Fruit fly (Drosophila melanogaster) S2 (cell line): ENCODE measurements around the gene CG10252.
A peak's percentile ranks its signal among the peaks of the same experiment; 100 is the strongest.

Experiments used
- CG8478 ChIP-seq: fragments of >200 bp; optimal IDR thresholded peaks from 2 replicates; lab custom pipeline; 2018
- CTCF ChIP-seq, 2 experiments: fragments of >200 bp; optimal IDR thresholded peaks; 2 replicates each; lab custom pipeline; 2018

Gene CG10252

DNA sequence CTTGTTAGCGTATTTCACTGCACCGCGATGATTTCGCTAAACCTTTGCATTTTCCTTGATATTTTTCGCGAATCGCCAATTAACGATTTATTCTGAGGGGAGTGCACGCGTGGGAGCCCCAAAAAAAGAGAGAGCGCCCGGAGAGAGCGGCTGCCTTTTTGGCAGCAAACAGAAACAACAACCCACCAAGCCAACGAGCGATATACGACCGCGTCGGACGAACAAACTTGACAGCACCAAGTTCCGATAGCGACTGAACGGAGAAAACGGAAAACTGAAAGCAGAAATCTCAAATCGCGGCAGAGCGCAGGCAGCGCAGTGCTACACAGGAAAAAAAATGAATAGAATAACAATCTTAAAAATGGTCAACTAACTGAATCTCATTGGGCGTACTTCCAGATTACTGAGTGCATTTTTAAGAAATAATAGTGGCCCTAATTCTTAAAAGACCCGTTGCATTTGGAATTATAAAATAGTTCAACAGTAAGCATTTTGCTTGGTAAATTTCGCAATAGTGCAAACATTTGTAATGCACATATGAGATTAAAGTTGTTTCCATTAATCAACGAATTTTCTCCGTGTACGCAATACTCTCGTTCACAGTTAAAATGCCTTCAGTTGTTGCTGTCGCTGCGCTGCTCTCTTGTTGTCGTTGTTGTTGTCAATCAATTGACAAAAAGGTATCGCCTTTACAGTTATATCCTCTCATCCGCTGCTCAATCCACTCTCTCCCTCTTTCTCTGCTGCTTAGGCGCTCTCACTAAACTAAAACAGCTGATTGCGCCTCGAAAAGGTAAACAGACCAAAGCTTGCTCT lies 26.4 kb downstream of the CG10252 start, which contains the start of gene CG31145:
Gene CG31145, minus strand, starts transcription at position 259 of the 816 bp plus-strand sequence.
- no peak for TF ChIP-seq CG8478
- TF ChIP-seq CTCF (optimal IDR thresholded peaks at IDR 0.05; lab: Kevin White, UChicago), result no peak

DNA sequence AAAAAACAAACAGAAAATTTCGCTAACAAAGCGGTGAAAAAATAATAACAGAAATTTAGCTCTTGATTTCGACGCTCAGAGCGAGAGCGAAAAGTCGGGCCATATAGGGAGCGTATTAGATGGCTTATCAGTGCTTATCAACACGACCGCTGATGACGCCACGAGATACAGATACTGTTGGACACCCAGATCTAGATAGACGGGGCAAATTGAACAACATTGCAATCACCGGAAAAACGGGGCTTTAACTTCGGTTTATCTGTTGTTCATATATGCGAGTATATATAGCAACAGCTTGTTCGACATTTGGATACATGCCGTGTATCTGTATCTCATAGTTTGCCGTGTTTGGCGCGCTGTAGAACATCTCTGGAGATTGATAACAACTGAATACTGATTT lies 27.5 kb downstream of the CG10252 start:
- TF ChIP-seq CG8478 (no peak), CTCF (optimal IDR thresholded peaks at IDR 0.05; lab: Kevin White, UChicago) (no peak)

DNA sequence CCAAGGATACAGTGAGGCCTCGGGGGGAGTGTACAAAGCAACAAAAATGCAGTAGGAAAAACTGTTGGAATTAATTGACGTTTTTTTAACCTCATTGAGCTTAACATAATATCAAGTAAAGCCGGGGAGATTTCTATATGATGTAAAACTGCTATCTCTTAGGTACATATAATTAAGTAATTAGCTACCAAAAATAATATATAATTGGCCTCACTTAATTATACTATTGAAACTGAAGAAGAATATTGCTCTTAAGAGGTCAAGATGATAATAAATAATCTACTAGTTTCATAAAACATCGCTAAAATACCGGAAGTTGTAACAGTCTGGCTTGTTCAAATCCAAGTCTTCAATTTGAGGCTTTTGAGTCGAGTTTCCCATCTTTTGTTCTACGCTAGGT lies 28.6 kb downstream of the CG10252 start:
- TF ChIP-seq CTCF (optimal IDR thresholded peaks at IDR 0.05; lab: Kevin White, UChicago) (no peak), CG8478 (no peak)

DNA sequence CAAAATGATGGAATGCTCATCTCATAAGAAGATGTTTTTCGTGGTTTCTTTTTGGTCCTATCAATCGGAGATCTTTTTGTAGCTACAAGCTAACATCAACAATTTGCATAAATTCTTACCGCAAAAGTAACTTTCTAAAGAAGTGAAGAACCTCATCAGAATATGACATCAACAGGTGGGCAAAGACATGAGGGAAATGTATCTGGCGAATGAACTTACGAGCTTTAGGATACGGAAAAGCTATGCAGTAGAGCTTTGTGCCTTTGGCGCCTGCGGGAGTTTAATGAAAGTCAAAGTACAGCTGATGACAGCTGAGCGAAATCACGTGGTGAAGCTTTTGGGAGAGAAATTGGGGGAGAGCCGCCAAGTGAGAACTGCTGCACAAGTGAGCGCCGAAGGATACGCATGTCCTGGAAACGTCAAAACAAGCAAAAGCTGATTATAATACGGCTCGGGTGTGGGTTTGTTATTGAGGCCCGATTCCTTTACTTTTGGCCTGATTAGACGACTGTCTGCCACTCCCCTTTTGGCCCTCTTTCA lies 29.3 kb downstream of the CG10252 start:
- TF ChIP-seq CG8478, result no peak
- no peak for TF ChIP-seq CTCF (optimal IDR thresholded peaks at IDR 0.05; lab: Kevin White, UChicago)

DNA sequence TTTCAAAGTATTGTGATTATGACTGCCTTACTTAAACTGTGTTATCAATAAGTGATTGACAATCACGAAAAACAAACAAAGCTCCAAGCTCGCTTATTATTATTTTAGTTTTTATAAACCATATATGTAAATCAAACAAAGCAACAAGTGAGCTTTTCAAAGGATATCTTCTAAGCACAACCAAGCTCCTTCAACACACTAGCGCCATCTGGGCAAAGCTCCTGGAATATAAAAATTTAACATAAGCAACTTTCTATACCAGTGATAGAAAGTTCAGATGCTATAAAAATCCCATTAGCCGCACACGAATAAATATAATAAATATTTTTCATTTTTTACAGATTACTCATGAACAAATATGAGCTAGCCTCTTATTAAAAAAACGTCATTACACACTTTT lies 31.6 kb downstream of the CG10252 start:
- no peak for TF ChIP-seq CTCF (optimal IDR thresholded peaks at IDR 0.05; lab: Kevin White, UChicago)

DNA sequence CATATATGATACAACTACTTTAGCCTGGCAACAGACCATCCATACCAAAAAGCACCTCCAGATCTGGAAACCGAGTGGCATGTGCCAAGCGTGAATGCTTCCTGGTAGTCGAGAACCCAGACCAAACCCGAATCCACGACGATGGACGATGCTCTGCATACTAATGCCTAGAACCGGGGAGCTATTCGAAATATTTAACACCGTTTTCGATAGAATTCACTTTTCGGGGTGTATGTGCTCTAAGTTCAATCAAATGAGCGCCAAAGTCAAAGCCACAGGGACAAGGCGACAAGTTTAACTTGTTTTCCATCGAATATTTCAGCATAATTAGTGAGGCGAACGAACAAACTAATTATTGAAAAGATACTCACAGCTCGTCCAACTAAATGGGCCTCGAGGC lies 33.3 kb downstream of the CG10252 start:
- no peak for TF ChIP-seq CG8478
- no peak for TF ChIP-seq CTCF (optimal IDR thresholded peaks at IDR 0.05; lab: Kevin White, UChicago)

DNA sequence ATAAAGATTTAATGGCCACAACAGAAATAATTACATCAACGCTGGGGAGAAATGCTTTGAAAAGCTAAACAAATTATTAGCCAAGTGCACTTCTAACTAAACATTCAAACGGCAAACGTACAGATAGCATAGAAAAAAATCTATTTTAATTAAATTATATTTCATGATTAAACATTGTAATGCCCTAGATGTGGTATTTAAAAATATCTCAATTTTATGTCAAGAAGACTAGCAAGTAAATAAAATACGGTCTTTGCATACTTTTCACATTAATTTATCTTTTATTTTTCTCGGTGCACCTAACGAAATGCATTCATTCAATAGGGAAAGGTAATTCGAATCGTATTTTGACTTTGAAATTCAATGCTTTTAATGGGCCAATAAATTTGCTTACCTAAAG lies 36.4 kb downstream of the CG10252 start:
- TF ChIP-seq CTCF (optimal IDR thresholded peaks at IDR 0.05; lab: Kevin White, UChicago) (no peak), CG8478 (no peak)

DNA sequence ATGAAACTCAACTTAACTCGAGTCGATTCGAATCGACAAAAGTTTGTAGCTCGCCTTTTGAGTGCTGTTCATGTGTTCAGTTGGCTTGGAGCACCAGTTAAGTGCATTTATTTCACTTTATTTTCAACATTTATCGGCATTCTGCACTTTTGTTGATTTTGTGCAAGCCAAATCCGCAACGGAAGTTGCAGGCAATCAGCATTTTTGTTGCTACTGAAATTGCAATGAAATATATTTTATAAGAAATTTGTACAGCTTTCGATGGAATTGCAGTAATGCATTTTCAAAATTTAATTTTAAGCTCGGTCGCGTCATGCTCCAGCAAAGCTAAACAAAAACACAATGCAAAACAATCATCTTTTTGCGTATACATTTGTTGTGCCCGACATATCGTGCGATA lies 37.1 kb downstream of the CG10252 start:
- TF ChIP-seq CG8478, result no peak
- TF ChIP-seq CTCF (optimal IDR thresholded peaks at IDR 0.05; lab: Kevin White, UChicago), result no peak

DNA sequence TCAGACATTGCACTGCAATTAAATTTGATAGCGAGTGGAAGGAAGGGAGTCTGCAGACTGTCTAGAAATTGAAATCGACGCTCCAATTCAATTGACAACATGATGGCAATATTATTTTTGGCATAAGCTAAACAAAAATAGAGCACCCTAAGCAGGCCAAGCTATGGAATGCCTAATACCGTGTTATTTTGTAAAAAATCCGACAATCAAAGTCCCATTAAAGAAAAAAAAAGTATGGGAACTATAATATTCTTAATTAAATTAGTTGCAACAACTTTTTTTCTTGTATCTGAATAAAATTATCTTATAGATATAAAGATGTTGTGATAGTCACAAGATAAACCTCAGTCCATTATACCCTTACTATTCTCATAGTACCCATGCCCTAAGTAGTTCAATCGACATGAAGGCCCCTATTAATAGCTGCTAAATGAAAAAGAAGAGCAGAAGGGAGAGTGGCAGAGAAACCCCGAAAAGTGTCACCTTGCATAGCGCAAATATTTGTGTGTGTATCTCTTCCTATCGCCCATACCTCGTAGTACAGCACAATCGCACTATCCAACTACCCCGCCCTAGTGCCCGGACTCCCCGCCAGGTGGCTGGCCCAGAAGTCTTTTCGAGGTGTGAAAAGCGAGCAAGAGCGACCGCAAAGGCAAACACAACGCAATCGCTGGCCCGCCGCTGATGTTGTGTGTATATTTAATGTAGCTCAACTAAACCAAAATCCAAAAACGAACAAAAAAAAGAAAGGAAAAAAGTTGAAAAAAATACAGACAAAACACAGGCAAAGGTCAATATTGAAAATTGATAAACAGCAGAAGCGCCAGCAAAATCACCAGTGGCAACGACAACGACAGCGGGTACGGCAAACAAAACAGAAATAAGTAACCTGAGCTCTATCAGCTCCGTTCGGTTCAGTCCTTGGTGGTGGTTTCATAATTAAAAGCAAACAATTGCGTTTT lies 38.4 kb downstream of the CG10252 start:
- peak; percentile 79 to 80 for TF ChIP-seq CTCF (optimal IDR thresholded peaks at IDR 0.05; lab: Kevin White, UChicago)
- TF ChIP-seq CG8478, result no peak

DNA sequence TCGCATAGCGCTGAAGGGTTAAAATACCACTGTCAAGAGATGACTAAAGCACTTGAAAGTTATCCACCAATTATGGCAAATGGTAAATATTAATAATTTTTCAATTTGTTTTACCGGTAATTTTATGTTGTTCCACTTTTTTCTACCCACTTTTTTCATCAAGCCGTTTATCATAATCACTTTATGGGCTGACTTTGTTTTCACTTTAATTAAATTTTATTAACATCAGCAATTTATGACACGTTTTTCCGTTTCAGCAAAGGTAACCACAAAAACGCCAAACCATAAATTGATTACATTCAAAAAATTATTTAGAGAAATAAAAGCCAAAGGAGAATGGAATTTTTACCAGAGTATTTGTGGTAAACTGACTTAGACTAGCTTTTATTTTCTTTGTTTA lies 40.5 kb downstream of the CG10252 start:
- TF ChIP-seq CTCF (optimal IDR thresholded peaks at IDR 0.05; lab: Kevin White, UChicago), result no peak
- TF ChIP-seq CG8478, result no peak

DNA sequence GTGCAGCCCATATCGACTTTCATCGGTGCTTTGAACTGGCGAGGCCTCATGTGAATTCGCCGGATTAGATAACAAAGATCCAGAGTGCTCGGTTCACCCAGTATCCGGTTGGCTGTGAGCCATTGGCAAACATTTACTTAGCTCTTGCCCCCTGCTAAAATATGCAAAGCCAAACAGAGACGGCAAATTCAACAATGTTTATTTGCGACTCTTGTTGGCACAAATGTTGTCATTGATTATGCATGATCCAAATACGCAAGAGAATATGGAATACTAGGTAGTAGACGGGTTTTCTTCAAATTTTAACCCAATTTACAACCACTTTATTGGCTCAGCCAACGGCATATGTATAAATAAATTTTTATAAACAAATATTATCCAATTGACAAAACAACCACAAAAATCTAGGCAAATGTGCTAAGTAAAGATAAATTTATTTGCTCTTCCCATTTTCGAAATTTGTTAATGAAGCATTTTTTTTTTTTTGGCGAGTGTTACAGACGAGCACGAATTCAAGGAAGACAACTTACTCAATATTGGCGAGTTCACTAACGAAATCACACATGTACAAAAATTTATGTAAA lies 43.4 kb downstream of the CG10252 start:
- TF ChIP-seq CG8478 (no peak), CTCF (optimal IDR thresholded peaks at IDR 0.05; lab: Kevin White, UChicago) (no peak)

DNA sequence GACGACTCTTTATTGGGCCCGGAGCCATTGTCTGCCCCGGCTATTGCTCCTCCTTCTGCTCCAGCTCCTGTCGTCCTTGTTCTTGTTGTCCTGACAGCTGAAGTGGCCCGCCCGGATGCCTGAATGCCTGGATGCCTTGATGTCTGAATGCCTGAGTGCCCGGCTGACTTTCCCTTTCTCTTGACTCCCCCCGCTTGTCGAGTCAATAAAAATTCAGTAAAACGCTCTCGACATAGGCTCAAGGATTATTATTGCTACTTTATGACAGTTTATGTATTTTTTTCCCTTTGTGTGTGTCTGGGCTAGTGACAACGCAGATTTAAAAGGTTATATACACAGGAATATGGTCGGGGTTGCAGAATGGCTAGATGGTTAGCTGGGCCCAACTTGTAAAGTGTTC lies 46.2 kb downstream of the CG10252 start:
- TF ChIP-seq CG8478 (no peak), CTCF (optimal IDR thresholded peaks at IDR 0.05; lab: Kevin White, UChicago) (no peak)

DNA sequence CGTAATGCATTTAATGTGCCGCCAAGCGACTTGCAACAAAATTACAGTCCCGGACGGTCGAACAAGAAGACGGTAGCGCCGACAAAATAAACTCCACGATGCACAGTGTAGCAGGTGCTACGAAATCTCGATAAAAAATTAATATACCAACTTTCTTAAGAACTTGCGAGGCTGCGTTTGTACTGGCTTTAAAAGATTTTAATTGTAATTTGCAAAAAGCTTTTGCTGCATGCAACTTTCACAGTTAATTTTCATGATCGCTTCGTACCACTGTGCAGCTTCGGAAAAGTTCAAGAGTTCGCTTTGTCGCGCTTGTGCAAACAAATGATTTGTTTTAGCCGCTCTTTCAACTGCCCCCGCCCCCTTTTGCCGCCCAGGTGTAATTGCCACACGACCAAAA lies 49.9 kb downstream of the CG10252 start:
- TF ChIP-seq CTCF (optimal IDR thresholded peaks at IDR 0.05; lab: Kevin White, UChicago), result no peak
- no peak for TF ChIP-seq CG8478
